Worm (Caenorhabditis elegans): ENCODE results near the gene F15D4.5.

F15D4.5 gene

DNA sequence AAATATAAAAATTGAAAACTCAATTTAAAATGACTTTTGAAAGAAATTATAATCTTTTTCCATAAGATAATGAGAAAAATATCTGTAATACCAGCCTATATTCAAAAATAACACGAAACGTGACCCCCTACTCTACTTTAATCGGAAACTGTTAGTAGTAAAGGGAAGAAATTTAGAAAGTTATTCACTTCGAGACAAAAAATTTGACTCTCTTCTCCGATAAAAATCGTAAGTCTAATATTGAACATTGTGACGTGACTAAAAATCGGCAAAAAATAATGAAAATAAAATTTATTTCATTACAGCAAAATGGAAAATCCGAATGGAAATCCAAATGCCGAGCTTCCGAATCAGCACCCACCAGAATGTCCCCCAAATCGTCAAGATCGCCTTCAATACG, 3.7 kb downstream of the F15D4.5 start, which contains the start of gene F15D4.6:
Gene F15D4.6, plus strand, starts transcription at position 301 of the 400 bp plus-strand sequence.
- TF ChIP-seq him-1 (tag; optimal IDR thresholded peaks at IDR 0.05) = no peak

DNA sequence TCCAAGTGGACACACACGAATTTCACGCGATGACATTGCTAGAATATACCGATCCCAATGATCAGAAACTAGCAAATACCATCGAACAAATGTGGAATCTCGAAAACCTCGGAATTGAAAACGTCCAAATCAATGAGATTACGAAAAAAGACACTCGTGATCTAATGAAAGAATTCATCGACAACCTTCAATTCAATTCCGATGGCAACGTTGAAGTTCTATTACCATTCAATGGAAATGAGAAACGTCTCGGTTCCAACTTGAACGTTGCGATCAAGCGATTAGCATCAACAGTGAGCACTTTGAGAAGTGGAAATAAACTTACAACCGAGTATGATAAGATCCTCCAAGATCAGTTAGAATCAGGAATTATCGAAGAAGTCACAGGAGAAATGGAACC, 10.1 kb downstream of the F15D4.5 start:
- TF ChIP-seq him-1 (tag; optimal IDR thresholded peaks at IDR 0.05) (no peak), W03F9.2 (tag; optimal IDR thresholded peaks at IDR 0.05) (no peak), dao-5 (tag; optimal IDR thresholded peaks at IDR 0.05) (no peak)

ce11 chrII:13260540-13260939, 15.4 kb downstream of the F15D4.5 start:
- TF ChIP-seq W03F9.2 (tag; optimal IDR thresholded peaks at IDR 0.05) (no peak), him-1 (tag; optimal IDR thresholded peaks at IDR 0.05) (no peak)

DNA sequence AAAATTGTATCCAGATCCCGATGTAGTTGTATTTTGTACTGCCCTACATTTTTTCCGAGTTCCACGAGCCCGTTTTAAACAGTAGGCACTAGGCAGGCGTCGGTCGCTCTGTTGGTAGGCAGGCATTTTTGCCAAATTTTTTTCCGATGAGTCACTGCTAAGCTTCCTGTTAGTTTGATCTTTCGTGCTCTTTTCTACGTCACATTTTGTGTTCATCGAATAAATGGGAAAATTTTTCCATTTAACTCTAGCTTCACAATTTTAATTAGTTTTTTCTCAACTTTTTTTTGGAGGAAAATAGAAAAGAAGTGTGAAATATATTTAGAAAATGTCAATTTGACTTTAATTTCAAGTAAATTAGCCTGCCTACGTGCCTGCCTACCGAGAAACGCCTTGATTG, 22.1 kb downstream of the F15D4.5 start:
- TF ChIP-seq W03F9.2 (tag; optimal IDR thresholded peaks at IDR 0.05) (no peak), him-1 (tag; optimal IDR thresholded peaks at IDR 0.05) (no peak), dao-5 (tag; optimal IDR thresholded peaks at IDR 0.05) (no peak)

ce11 chrII:13270776-13271175, 25.6 kb downstream of the F15D4.5 start, which contains the start of gene Y48C3A.5:
Gene Y48C3A.5, plus strand, starts transcription at chrII:13271076.
- TF ChIP-seq W03F9.2 (tag; optimal IDR thresholded peaks at IDR 0.05) = no peak
- no peak for TF ChIP-seq him-1 (tag; optimal IDR thresholded peaks at IDR 0.05)
- TF ChIP-seq dao-5 (tag; optimal IDR thresholded peaks at IDR 0.05) = no peak

ce11 chrII:13278214-13278613, 33.0 kb downstream of the F15D4.5 start:
- no peak for TF ChIP-seq W03F9.2 (tag; optimal IDR thresholded peaks at IDR 0.05)
- TF ChIP-seq dao-5 (tag; optimal IDR thresholded peaks at IDR 0.05) = no peak
- TF ChIP-seq him-1 (tag; optimal IDR thresholded peaks at IDR 0.05) = no peak

DNA sequence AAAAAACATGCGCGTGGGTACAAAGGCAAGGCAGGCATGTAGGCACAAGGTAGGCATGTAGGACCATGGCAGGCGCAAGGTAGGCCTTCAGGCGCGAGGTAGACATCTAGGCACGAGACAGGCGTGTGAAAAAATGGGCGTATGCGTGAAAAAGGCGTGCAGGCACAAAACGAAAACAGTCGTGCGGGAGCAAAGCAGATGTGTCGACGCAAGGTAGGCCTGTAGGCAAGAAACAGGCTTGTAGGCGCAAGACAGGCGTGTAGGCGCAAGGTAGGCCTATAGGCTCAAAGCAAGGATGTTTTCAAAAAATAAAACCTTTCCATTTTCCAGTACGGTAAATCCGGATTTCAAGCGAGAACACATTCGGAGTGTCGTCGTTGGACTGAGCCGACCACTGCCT, 33.5 kb downstream of the F15D4.5 start:
- TF ChIP-seq him-1 (tag; optimal IDR thresholded peaks at IDR 0.05) (no peak), W03F9.2 (tag; optimal IDR thresholded peaks at IDR 0.05) (no peak), dao-5 (tag; optimal IDR thresholded peaks at IDR 0.05) (no peak)

ce11 chrII:13279216-13280123, 34.3 kb downstream of the F15D4.5 start:
- TF ChIP-seq him-1 (tag; optimal IDR thresholded peaks at IDR 0.05) (no peak), W03F9.2 (tag; optimal IDR thresholded peaks at IDR 0.05) (no peak), dao-5 (tag; optimal IDR thresholded peaks at IDR 0.05) (no peak)

ce11 chrII:13282566-13282965, 37.4 kb downstream of the F15D4.5 start:
- TF ChIP-seq dao-5 (tag; optimal IDR thresholded peaks at IDR 0.05) = no peak

- TF ChIP-seq W03F9.2 (tag; optimal IDR thresholded peaks at IDR 0.05) (no peak), him-1 (tag; optimal IDR thresholded peaks at IDR 0.05) (no peak), dao-5 (tag; optimal IDR thresholded peaks at IDR 0.05) (no peak)
Measured at ce11 chrII:13283486-13283885, 38.3 kb downstream of the F15D4.5 start.

- TF ChIP-seq him-1 (tag; optimal IDR thresholded peaks at IDR 0.05) (no peak), dao-5 (tag; optimal IDR thresholded peaks at IDR 0.05) (no peak), W03F9.2 (tag; optimal IDR thresholded peaks at IDR 0.05) (no peak)
Measured at ce11 chrII:13284148-13284547, 39.0 kb downstream of the F15D4.5 start.

- TF ChIP-seq dao-5 (tag; optimal IDR thresholded peaks at IDR 0.05) (no peak), W03F9.2 (tag; optimal IDR thresholded peaks at IDR 0.05) (no peak), him-1 (tag; optimal IDR thresholded peaks at IDR 0.05) (no peak)
Measured at ce11 chrII:13285729-13286128, 40.6 kb downstream of the F15D4.5 start, which contains the start of gene ztf-22. Gene ztf-22, minus strand, starts transcription at chrII:13285829.

ce11 chrII:13289891-13290290, 44.7 kb downstream of the F15D4.5 start:
- no peak for TF ChIP-seq him-1 (tag; optimal IDR thresholded peaks at IDR 0.05)
- no peak for TF ChIP-seq W03F9.2 (tag; optimal IDR thresholded peaks at IDR 0.05)
- TF ChIP-seq dao-5 (tag; optimal IDR thresholded peaks at IDR 0.05) = no peak

DNA sequence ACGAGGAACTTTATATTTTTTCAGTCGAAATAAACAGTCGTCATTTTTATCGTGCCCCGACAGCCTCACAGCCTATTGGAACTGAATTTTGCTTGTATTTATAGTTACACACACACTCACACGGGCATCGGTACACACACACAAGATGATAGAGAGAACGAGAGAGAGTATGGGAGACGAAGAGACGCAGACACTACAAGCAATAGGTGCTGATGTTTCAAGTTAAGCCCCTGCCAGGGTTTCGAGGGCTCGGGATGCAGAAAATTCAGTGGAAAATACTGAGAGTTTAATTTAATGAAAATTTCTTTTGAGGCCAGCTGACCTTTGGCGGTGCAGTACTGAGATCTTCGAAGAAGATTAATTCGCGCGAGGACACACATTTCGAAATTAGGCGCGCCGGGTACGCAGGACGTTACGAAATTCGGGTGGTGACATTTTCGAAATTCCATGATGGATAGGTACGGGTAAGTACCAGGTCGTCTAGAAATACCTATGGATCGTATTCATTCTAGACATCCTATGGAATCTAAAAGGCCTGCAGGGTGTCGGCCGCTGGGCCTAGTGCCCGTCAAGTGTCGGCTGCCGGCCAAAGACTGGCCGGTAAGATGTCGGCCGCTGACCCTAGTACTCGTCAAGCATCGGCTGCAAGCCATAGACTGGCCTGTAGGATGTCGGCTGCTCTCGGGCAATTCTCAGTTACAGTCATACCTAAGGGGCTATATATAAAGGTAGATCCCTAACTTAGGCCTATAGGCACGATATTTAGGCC, 45.5 kb downstream of the F15D4.5 start:
- TF ChIP-seq dao-5 (tag; optimal IDR thresholded peaks at IDR 0.05) (no peak), him-1 (tag; optimal IDR thresholded peaks at IDR 0.05) (no peak), W03F9.2 (tag; optimal IDR thresholded peaks at IDR 0.05) (no peak)

Measured in whole organism, L4/young adult.